Worm (Caenorhabditis elegans): Measurements from ENCODE around the gene Y55D9A.2.

Gene Y55D9A.2

DNA sequence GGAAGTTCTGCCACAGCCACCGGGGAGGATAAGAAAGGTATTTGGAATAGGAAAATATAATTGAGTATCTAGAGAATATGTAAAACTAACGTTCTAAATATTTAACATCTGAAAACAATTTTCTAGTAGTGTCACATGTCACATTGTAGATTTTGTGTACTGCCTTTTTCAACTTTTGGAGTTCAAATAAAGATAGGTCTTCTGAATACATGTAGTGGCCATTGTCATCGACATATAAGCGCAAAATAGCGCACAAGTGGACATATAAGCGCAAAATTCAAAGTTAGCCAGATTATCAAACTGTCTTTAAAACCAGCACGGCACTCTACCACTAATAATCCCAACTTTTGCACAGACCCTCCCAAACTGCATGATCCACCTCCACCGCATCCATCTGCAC, 31.0 kb downstream of the Y55D9A.2 start:
- no peak for TF ChIP-seq egrh-3 (GFP tag; IDR thresholded peaks at IDR 0.05)
- no peak for TF ChIP-seq Y56A3A.18 (GFP tag; IDR thresholded peaks at IDR 0.05)
- no peak for TF ChIP-seq dox-1 (GFP tag; IDR thresholded peaks at IDR 0.05)
- no peak for TF ChIP-seq ceh-58 (GFP tag; IDR thresholded peaks at IDR 0.05)
- TF ChIP-seq hlh-26 (GFP tag; conservative IDR thresholded peaks at IDR 0.05): no peak
- TF ChIP-seq ets-4 (GFP tag; optimal IDR thresholded peaks at IDR 0.05): no peak
- no peak for TF ChIP-seq chd-7 (tag; optimal IDR thresholded peaks at IDR 0.05)
- TF ChIP-seq bed-2 (GFP tag; IDR thresholded peaks at IDR 0.05): no peak
- TF ChIP-seq ztf-25 (GFP tag; IDR thresholded peaks at IDR 0.05): no peak
- TF ChIP-seq akir-1 (GFP tag; optimal IDR thresholded peaks at IDR 0.05): no peak
- TF ChIP-seq T07F8.4 (tag; optimal IDR thresholded peaks at IDR 0.05): no peak
- no peak for TF ChIP-seq attf-6 (GFP tag; IDR thresholded peaks at IDR 0.05)
- TF ChIP-seq ceh-100 (GFP tag; IDR thresholded peaks at IDR 0.05): no peak
- no peak for TF ChIP-seq let-607 (tag; optimal IDR thresholded peaks at IDR 0.05)
- TF ChIP-seq snpc-1.1 (tag; optimal IDR thresholded peaks at IDR 0.05; ENCODE audit: insufficient read depth): no peak

DNA sequence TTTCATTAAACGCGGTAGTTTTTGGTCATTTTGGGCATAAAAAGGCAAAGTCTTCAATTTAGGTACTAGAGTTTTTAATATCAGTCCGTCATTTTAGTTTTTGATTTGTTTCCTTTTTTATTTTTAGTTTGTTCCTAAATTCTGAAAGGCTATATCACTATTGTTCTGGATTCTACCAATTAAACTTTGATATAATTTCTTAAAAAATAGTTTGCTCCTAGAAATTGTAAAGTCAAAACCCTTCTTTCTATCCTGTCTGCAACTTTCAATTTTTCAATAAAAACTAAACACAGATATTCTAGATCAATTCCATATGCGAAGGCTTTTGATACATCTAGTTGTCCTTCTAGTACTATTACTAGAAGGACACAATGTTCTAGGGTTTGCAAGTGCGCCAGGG, 32.2 kb downstream of the Y55D9A.2 start, which contains the start of gene K08E7.5:
K08E7.5 (plus strand) TSS at position 301 of the 400 bp plus-strand sequence.
- TF ChIP-seq F10E7.11 (tag; optimal IDR thresholded peaks at IDR 0.05): no peak
- no peak for TF ChIP-seq nhr-179 (tag; optimal IDR thresholded peaks at IDR 0.05)
- TF ChIP-seq lin-54 (GFP tag; optimal IDR thresholded peaks at IDR 0.05): no peak
- TF ChIP-seq unc-62 (GFP tag; optimal IDR thresholded peaks at IDR 0.05): no peak
- no peak for TF ChIP-seq hlh-26 (GFP tag; conservative IDR thresholded peaks at IDR 0.05)
- no peak for TF ChIP-seq hrde-1 (tag; optimal IDR thresholded peaks at IDR 0.05; ENCODE audit: borderline replicate concordance)
- no peak for TF ChIP-seq B0336.3 (GFP tag; IDR thresholded peaks at IDR 0.05)
- TF ChIP-seq madf-10 (tag; optimal IDR thresholded peaks at IDR 0.05): no peak
- TF ChIP-seq ztf-22 (GFP tag; optimal IDR thresholded peaks at IDR 0.05): no peak
- TF ChIP-seq ceh-58 (GFP tag; IDR thresholded peaks at IDR 0.05): no peak
- TF ChIP-seq snpc-1.1 (tag; optimal IDR thresholded peaks at IDR 0.05; ENCODE audit: insufficient read depth): no peak
- no peak for TF ChIP-seq unc-130 (GFP tag; optimal IDR thresholded peaks at IDR 0.05)
- no peak for TF ChIP-seq zfh-2 (GFP tag; conservative IDR thresholded peaks at IDR 0.05)
- no peak for TF ChIP-seq snpc-1.3 (tag; optimal IDR thresholded peaks at IDR 0.05; ENCODE audit: insufficient read depth)
- no peak for TF ChIP-seq lsy-27 (tag; optimal IDR thresholded peaks at IDR 0.05; ENCODE audit: borderline replicate concordance, insufficient read depth)
- TF ChIP-seq nhr-27 (tag; optimal IDR thresholded peaks at IDR 0.05): no peak
- no peak for TF ChIP-seq mel-28 (tag; optimal IDR thresholded peaks at IDR 0.05; ENCODE audit: borderline replicate concordance)
- TF ChIP-seq sptf-2 (GFP tag; optimal IDR thresholded peaks at IDR 0.05): no peak
- TF ChIP-seq tbp1 (GFP tag; optimal IDR thresholded peaks at IDR 0.05): no peak

DNA sequence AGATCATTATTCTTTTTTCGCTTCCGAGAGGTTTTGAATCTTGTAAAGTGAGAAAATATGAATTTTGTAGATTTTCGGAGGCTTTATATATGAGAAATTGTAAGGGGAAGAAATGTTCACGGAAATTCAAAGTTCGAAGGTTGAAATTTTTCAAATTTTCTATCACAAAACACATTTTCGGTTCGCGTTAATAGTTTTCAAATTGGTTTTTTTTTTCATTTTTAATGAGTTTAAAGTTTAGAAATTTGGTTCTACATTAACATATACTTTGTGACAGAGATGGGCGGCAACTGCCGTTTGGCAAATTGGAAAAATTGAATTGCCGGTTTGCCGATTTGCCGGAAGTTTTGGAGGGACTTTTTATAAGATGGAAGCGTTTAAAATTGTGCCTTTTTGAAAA, 34.2 kb downstream of the Y55D9A.2 start, which contains the start of gene K08E7.4:
K08E7.4 (minus strand) TSS at position 101 of the 400 bp plus-strand sequence.
- no peak for TF ChIP-seq Y67H2A.10 (GFP tag; conservative IDR thresholded peaks at IDR 0.05)

DNA sequence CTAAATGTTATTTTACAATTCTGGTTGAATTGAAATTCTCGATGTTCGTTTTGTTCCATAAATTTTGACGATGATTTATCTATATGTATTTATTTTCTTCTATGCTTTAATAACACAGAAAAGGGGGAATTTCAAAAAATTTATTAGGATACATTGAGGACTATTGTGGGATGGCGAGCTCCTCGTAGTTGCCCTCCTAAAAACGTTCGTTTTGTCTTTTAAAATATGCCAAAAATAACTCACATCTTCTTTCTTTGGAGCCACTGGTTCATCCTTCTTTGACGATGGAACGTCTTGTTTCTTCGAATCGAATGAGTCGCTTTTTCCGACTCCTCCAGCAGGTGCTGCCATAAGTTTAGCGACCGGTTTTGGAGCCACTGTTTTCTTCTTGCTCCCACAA, 34.7 kb downstream of the Y55D9A.2 start:
- TF ChIP-seq atf-7 (tag; optimal IDR thresholded peaks at IDR 0.05) (peak; percentile 1), B0019.2 (GFP tag; conservative IDR thresholded peaks at IDR 0.05) (no peak), unc-130 (GFP tag; optimal IDR thresholded peaks at IDR 0.05) (peak; percentile 33), dpl-1 (GFP tag; optimal IDR thresholded peaks at IDR 0.05) (no peak), chd-7 (tag; optimal IDR thresholded peaks at IDR 0.05) (no peak), ZK185.1 (tag; optimal IDR thresholded peaks at IDR 0.05; ENCODE audit: poor library complexity, severe bottlenecking) (no peak), F37B4.10 (GFP tag; IDR thresholded peaks at IDR 0.05) (no peak), F52B5.7 (tag; optimal IDR thresholded peaks at IDR 0.05) (peak; percentile 38), athp-1 (tag; optimal IDR thresholded peaks at IDR 0.05) (peak; percentile 45), zim-3 (tag; optimal IDR thresholded peaks at IDR 0.05) (no peak), hsf-1 (GFP tag; IDR thresholded peaks at IDR 0.05) (peak; percentile 62), ztf-26 (tag; optimal IDR thresholded peaks at IDR 0.05) (no peak), repo-1 (tag; optimal IDR thresholded peaks at IDR 0.05) (peak; percentile 53), hlh-26 (GFP tag; conservative IDR thresholded peaks at IDR 0.05) (no peak), mes-4 (tag; optimal IDR thresholded peaks at IDR 0.05) (peak; percentile 30), ceh-27 (GFP tag; optimal IDR thresholded peaks at IDR 0.05) (no peak)
